Worm (Caenorhabditis elegans) whole organism, young adult: ENCODE measurements around the gene npr-17.
A peak's percentile ranks its signal among the peaks of the same experiment; 100 is the strongest.

Source experiments
- B0261.1 ChIP-seq: sonication (generic microtip); optimal IDR thresholded peaks from 2 replicates; lab custom pipeline; 2016; ENCODE audit warnings: mild to moderate bottlenecking, missing genetic modification characterization, moderate library complexity, missing compliant biosample characterization
- D2030.7 ChIP-seq: fragments of 200-800 bp; sonication (Bioruptor generic); IDR thresholded peaks from 2 replicates; pipeline ENCODE4 v1.3.6; 2022; ENCODE audit warnings: missing genetic modification reagents, missing genetic modification characterization, missing compliant biosample characterization
- F22D6.2 ChIP-seq: sonication (generic microtip); optimal IDR thresholded peaks from 2 replicates; lab custom pipeline; 2016; ENCODE audit warnings: mild to moderate bottlenecking, missing genetic modification characterization, missing compliant biosample characterization
- F33H1.4 ChIP-seq: fragments of 200-800 bp; sonication (Bioruptor generic); IDR thresholded peaks from 2 replicates; pipeline ENCODE4 v1.3.6; 2022; ENCODE audit warnings: missing genetic modification reagents, missing genetic modification characterization, missing compliant biosample characterization
- F52B5.7 ChIP-seq: sonication (generic microtip); optimal IDR thresholded peaks from 2 replicates; lab custom pipeline; 2016; ENCODE audit warnings: mild to moderate bottlenecking, missing genetic modification characterization, missing compliant biosample characterization
- K11D2.4 ChIP-seq: fragments of 200-800 bp; sonication (Bioruptor generic); IDR thresholded peaks from 2 replicates; pipeline ENCODE4 v1.3.6; 2022; ENCODE audit warnings: missing genetic modification reagents, missing genetic modification characterization, missing compliant biosample characterization
- Y53G8AR.9 ChIP-seq: fragments of 200-800 bp; sonication (Bioruptor generic); conservative IDR thresholded peaks from 2 replicates; pipeline ENCODE4 v1.3.6; 2022; ENCODE audit warnings: missing genetic modification reagents, missing genetic modification characterization, missing compliant biosample characterization
- Y95B8A.8 ChIP-seq: fragments of 200-800 bp; sonication (Bioruptor generic); IDR thresholded peaks from 2 replicates; pipeline ENCODE4 v1.3.6; 2022; ENCODE audit warnings: missing genetic modification reagents, missing genetic modification characterization, missing compliant biosample characterization
- ZK185.1 ChIP-seq: sonication (generic microtip); optimal IDR thresholded peaks from 2 replicates; lab custom pipeline; 2016; ENCODE audit warnings: mild to moderate bottlenecking, missing genetic modification characterization, missing compliant biosample characterization; ENCODE audit not compliant: poor library complexity, severe bottlenecking
- aptf-3 ChIP-seq: fragments of 200-800 bp; sonication (Bioruptor generic); IDR thresholded peaks from 2 replicates; pipeline ENCODE4 v1.3.6; 2022; ENCODE audit warnings: missing genetic modification characterization, missing compliant biosample characterization
- atf-7 ChIP-seq: sonication (generic microtip); optimal IDR thresholded peaks from 2 replicates; lab custom pipeline; 2017; ENCODE audit warnings: mild to moderate bottlenecking, missing genetic modification characterization, missing compliant biosample characterization
- cebp-1 ChIP-seq, 2 experiments: fragments of 200-800 bp in 1 of 2; sonication (Bioruptor generic) in 1 of 2; sonication (generic microtip) in 1 of 2; IDR thresholded peaks in 1 of 2; optimal IDR thresholded peaks in 1 of 2; 2 replicates each; pipeline versions ENCODE4 v1.3.6 to Lab custom; 2017 to 2022; ENCODE audit warnings: missing compliant biosample characterization in 2 of 2, missing genetic modification characterization in 2 of 2, mild to moderate bottlenecking in 1 of 2, missing genetic modification reagents in 1 of 2, moderate library complexity in 1 of 2
- cebp-2 ChIP-seq: fragments of 200-800 bp; sonication (Bioruptor generic); IDR thresholded peaks from 2 replicates; pipeline ENCODE4 v1.3.6; 2022; ENCODE audit warnings: missing genetic modification characterization, missing compliant biosample characterization
- ceh-40 ChIP-seq: fragments of 200-800 bp; sonication (Bioruptor generic); IDR thresholded peaks from 2 replicates; pipeline ENCODE4 v1.3.6; 2022; ENCODE audit warnings: missing genetic modification characterization, missing compliant biosample characterization
- ceh-79 ChIP-seq: sonication (generic microtip); optimal IDR thresholded peaks from 2 replicates; lab custom pipeline; 2017; ENCODE audit warnings: mild to moderate bottlenecking, missing genetic modification characterization, missing compliant biosample characterization
- die-1 ChIP-seq: sonication (generic microtip); optimal IDR thresholded peaks from 2 replicates; lab custom pipeline; 2016; ENCODE audit warnings: missing genotype, mild to moderate bottlenecking, missing genetic modification characterization, missing compliant biosample characterization
- dpff-1 ChIP-seq: sonication (generic microtip); optimal IDR thresholded peaks from 2 replicates; lab custom pipeline; 2017; ENCODE audit warnings: mild to moderate bottlenecking, missing genetic modification characterization, missing compliant biosample characterization
- dpl-1 ChIP-seq: fragments of 150-350 bp; optimal IDR thresholded peaks from 2 replicates; lab custom pipeline; 2014; ENCODE audit warnings: missing biosample characterization, missing genetic modification reagents, missing genetic modification characterization
- ekl-4 ChIP-seq: fragments of 200-800 bp; sonication (Bioruptor generic); IDR thresholded peaks from 2 replicates; pipeline ENCODE4 v1.3.6; 2022; ENCODE audit warnings: missing genetic modification reagents, missing genetic modification characterization, missing compliant biosample characterization
- fkh-3 ChIP-seq: sonication (generic microtip); optimal IDR thresholded peaks from 2 replicates; lab custom pipeline; 2016; ENCODE audit warnings: mild to moderate bottlenecking, missing genetic modification characterization, missing compliant biosample characterization
- gei-17 ChIP-seq: fragments of 200-800 bp; sonication (Bioruptor generic); optimal IDR thresholded peaks from 2 replicates; lab custom pipeline; 2018; ENCODE audit warnings: mild to moderate bottlenecking, missing genetic modification characterization, missing compliant biosample characterization
- lag-1 ChIP-seq: fragments of 200-800 bp; sonication (Bioruptor generic); IDR thresholded peaks from 2 replicates; pipeline ENCODE4 v1.3.6; 2022; ENCODE audit warnings: missing genetic modification reagents, missing genetic modification characterization, missing compliant biosample characterization
- lin-26 ChIP-seq: fragments of 200-800 bp; sonication (Bioruptor generic); IDR thresholded peaks from 2 replicates; pipeline ENCODE4 v1.3.6; 2022; ENCODE audit warnings: missing genetic modification reagents, missing genetic modification characterization, missing compliant biosample characterization
- lin-35 ChIP-seq, 3 experiments: fragments of 150-350 bp in 2 of 3; sonication (generic microtip) in 1 of 3; optimal IDR thresholded peaks; 2 replicates each; lab custom pipeline; 2014 to 2018; ENCODE audit warnings: missing biosample characterization in 3 of 3, missing genetic modification characterization in 3 of 3, missing genetic modification reagents in 3 of 3
- lin-40 ChIP-seq: sonication (generic microtip); optimal IDR thresholded peaks from 2 replicates; lab custom pipeline; 2016; ENCODE audit warnings: missing genetic modification characterization, mild to moderate bottlenecking, missing compliant biosample characterization, missing genotype, missing genetic modification reagents
- lin-54 ChIP-seq: fragments of 200-800 bp; sonication (Bioruptor generic); optimal IDR thresholded peaks from 2 replicates; lab custom pipeline; 2018; ENCODE audit warnings: mild to moderate bottlenecking, missing genetic modification characterization, missing compliant biosample characterization
- lsl-1 ChIP-seq: fragments of 200-800 bp; sonication (Bioruptor generic); optimal IDR thresholded peaks from 2 replicates; lab custom pipeline; 2018; ENCODE audit warnings: mild to moderate bottlenecking, missing genetic modification characterization, moderate library complexity, missing compliant biosample characterization
- madf-10 ChIP-seq: sonication (generic microtip); optimal IDR thresholded peaks from 2 replicates; lab custom pipeline; 2016; ENCODE audit warnings: mild to moderate bottlenecking, missing genetic modification characterization, missing compliant biosample characterization
- madf-6 ChIP-seq: fragments of 200-800 bp; sonication (Bioruptor generic); IDR thresholded peaks from 2 replicates; pipeline ENCODE4 v1.3.6; 2022; ENCODE audit warnings: missing genetic modification reagents, missing genetic modification characterization, missing compliant biosample characterization
- madf-8 ChIP-seq: fragments of 200-800 bp; sonication (Bioruptor generic); conservative IDR thresholded peaks from 2 replicates; pipeline ENCODE4 v1.3.6; 2022; ENCODE audit warnings: missing genetic modification reagents, missing genetic modification characterization, missing compliant biosample characterization
- nhr-120 ChIP-seq: fragments of 200-800 bp; sonication (Bioruptor generic); IDR thresholded peaks from 2 replicates; pipeline ENCODE4 v1.3.6; 2022; ENCODE audit warnings: missing genetic modification characterization, missing compliant biosample characterization
- nhr-80 ChIP-seq: sonication (generic microtip); optimal IDR thresholded peaks from 2 replicates; lab custom pipeline; 2016; ENCODE audit warnings: missing genetic modification characterization, missing compliant biosample characterization
- nhr-90 ChIP-seq: sonication (generic microtip); optimal IDR thresholded peaks from 2 replicates; lab custom pipeline; 2016; ENCODE audit warnings: missing genotype, mild to moderate bottlenecking, missing genetic modification characterization, missing compliant biosample characterization
- pbrm-1 ChIP-seq: fragments of 200-800 bp; sonication (Bioruptor generic); IDR thresholded peaks from 2 replicates; pipeline ENCODE4 v1.3.6; 2022; ENCODE audit warnings: missing genetic modification reagents, missing genetic modification characterization, missing compliant biosample characterization
- rcor-1 ChIP-seq: fragments of 200-800 bp; sonication (Bioruptor generic); IDR thresholded peaks from 2 replicates; pipeline ENCODE4 v1.3.6; 2022; ENCODE audit warnings: missing genetic modification reagents, missing genetic modification characterization, missing compliant biosample characterization
- repo-1 ChIP-seq: sonication (generic microtip); optimal IDR thresholded peaks from 2 replicates; lab custom pipeline; 2017; ENCODE audit warnings: mild to moderate bottlenecking, missing genetic modification characterization, missing compliant biosample characterization
- rpc-1 ChIP-seq, 2 experiments: fragments of 150-350 bp in 1 of 2; sonication (generic microtip) in 1 of 2; optimal IDR thresholded peaks; 2 replicates each; lab custom pipeline; 2014 to 2018; ENCODE audit warnings: missing biosample characterization in 1 of 2, missing genetic modification characterization in 1 of 2, missing genetic modification reagents in 1 of 2, missing genotype in 1 of 2
- snpc-4 ChIP-seq, 5 experiments: fragments of 150-350 bp in 1 of 5; sonication (generic microtip) in 4 of 5; optimal IDR thresholded peaks; 2 replicates each; lab custom pipeline; 2014 to 2018; ENCODE audit warnings: missing genetic modification characterization in 5 of 5, missing biosample characterization in 3 of 5, antibody characterized with exemption in 2 of 5, mild to moderate bottlenecking in 2 of 5, missing compliant biosample characterization in 2 of 5, missing genotype in 2 of 5, moderate library complexity in 2 of 5, missing genetic modification reagents in 1 of 5
- tbp1 ChIP-seq: fragments of 200-800 bp; sonication (Bioruptor generic); optimal IDR thresholded peaks from 2 replicates; lab custom pipeline; 2018; ENCODE audit warnings: mild to moderate bottlenecking, missing genetic modification characterization, missing compliant biosample characterization
- xnd-1 ChIP-seq: sonication (generic microtip); optimal IDR thresholded peaks from 2 replicates; lab custom pipeline; 2016; ENCODE audit warnings: missing genotype, missing genetic modification reagents, missing genetic modification characterization, missing compliant biosample characterization
- ztf-18 ChIP-seq: sonication (generic microtip); optimal IDR thresholded peaks from 2 replicates; lab custom pipeline; 2016; ENCODE audit warnings: missing genotype, mild to moderate bottlenecking, missing genetic modification characterization, missing compliant biosample characterization
- ztf-22 ChIP-seq: fragments of 200-800 bp; sonication (Bioruptor generic); optimal IDR thresholded peaks from 2 replicates; lab custom pipeline; 2018; ENCODE audit warnings: mild to moderate bottlenecking, missing genetic modification characterization, moderate library complexity, missing compliant biosample characterization
- ztf-26 ChIP-seq: sonication (generic microtip); optimal IDR thresholded peaks from 2 replicates; lab custom pipeline; 2017; ENCODE audit warnings: missing genetic modification characterization, missing compliant biosample characterization
- ztf-3 ChIP-seq: fragments of 200-800 bp; sonication (Bioruptor generic); optimal IDR thresholded peaks from 2 replicates; lab custom pipeline; 2018; ENCODE audit warnings: mild to moderate bottlenecking, missing genetic modification characterization, missing compliant biosample characterization

Gene npr-17

DNA sequence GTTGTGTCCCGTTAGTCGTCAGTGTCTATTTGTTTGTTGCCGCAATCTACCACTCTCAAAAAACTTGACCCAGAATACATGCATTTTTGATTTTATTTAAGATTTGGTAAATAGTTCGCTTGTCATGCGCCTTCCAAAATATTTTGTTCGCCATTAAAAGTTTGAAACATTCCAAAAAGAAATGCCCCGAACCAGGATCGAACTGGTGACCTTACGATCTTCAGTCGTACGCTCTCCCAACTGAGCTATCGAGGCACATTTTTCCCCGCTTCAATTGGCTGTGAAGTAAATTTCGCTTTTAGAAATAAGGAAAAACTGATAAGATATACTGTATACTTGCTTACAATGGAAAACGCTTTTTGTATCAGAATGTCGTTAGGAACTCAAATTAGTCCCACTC lies 18.0 kb downstream of the npr-17 start:
- peak; percentile 61; the same call in 1 of the 2 replicates for TF ChIP-seq madf-6 (GFP tag; lab: Robert Waterston, UW)
- no peak for TF ChIP-seq nhr-90
- peak; percentile 17 for TF ChIP-seq die-1
- TF ChIP-seq rpc-1 (optimal IDR thresholded peaks at IDR 0.05; lab: Kevin White, UChicago) = peak; percentile 60
- peak; percentile 68 for TF ChIP-seq rpc-1 (tag; optimal IDR thresholded peaks at IDR 0.05; lab: Kevin White, UChicago)
- TF ChIP-seq D2030.7 = peak; percentile 17; the same call in 1 of the 2 replicates
- TF ChIP-seq ztf-26 (tag; lab: Kevin White, UChicago) = peak; percentile 13
- peak; percentile 47; the same call in 1 of the 2 replicates for TF ChIP-seq ekl-4 (GFP tag; lab: Robert Waterston, UW)
- 0 out of 2 replicates have a peak, but pooled peaks have one; percentile 20 for TF ChIP-seq rcor-1 (GFP tag; lab: Robert Waterston, UW)
- TF ChIP-seq repo-1 (tag; lab: Kevin White, UChicago) = no peak
- peak; percentile 35 for TF ChIP-seq ztf-18
- peak; percentile 64 for TF ChIP-seq B0261.1 (tag; lab: Kevin White, UChicago)
- peak; percentile 26 for TF ChIP-seq lin-54 (GFP tag; lab: Kevin White, UChicago)
- 0 out of 2 replicates have a peak, but pooled peaks have one; percentile 13 for TF ChIP-seq aptf-3
- TF ChIP-seq nhr-80 = peak; percentile 10
- peak; percentile 66 for TF ChIP-seq lin-26
- TF ChIP-seq dpl-1 (GFP tag; lab: Kevin White, UChicago) = no peak
- TF ChIP-seq fkh-3 (tag; lab: Kevin White, UChicago) = no peak
- peak; percentile 7 for TF ChIP-seq lsl-1
- peak; percentile 86 for TF ChIP-seq tbp1
- TF ChIP-seq atf-7 (tag; lab: Kevin White, UChicago) = no peak
- TF ChIP-seq cebp-1 (GFP tag; IDR thresholded peaks at IDR 0.05; lab: Robert Waterston, UW) = no peak
- peak; percentile 9 for TF ChIP-seq cebp-1 (tag; optimal IDR thresholded peaks at IDR 0.05; lab: Kevin White, UChicago)

- TF ChIP-seq lin-40 (tag; lab: Kevin White, UChicago) (no peak), Y53G8AR.9 (GFP tag; lab: Robert Waterston, UW) (no peak), madf-6 (GFP tag; lab: Robert Waterston, UW) (peak; percentile 81), xnd-1 (tag; lab: Kevin White, UChicago) (peak; percentile 29), ztf-22 (GFP tag; lab: Kevin White, UChicago) (no peak), lsl-1 (peak; percentile 70), lag-1 (GFP tag; lab: Robert Waterston, UW) (no peak), ztf-18 (no peak), madf-8 (peak; percentile 77), F33H1.4 (GFP tag; lab: Robert Waterston, UW) (peak; percentile 45; the same call in 1 of the 2 replicates), gei-17 (GFP tag; lab: Kevin White, UChicago) (no peak), lin-35 (GFP tag; optimal IDR thresholded peaks at IDR 0.05; lab: Kevin White, UChicago) (peak in 1 of 3 experiments; percentile 10), ceh-40 (GFP tag; lab: Robert Waterston, UW) (no peak), dpl-1 (GFP tag; lab: Kevin White, UChicago) (peak; percentile 2), pbrm-1 (GFP tag; lab: Robert Waterston, UW) (no peak)
These were observed 18.5 kb downstream of the npr-17 start, which contains the start of gene C06G4.4 for ce11 chrIII:7977777-7978176. C06G4.4 (minus strand) TSS chrIII:7977812.

DNA sequence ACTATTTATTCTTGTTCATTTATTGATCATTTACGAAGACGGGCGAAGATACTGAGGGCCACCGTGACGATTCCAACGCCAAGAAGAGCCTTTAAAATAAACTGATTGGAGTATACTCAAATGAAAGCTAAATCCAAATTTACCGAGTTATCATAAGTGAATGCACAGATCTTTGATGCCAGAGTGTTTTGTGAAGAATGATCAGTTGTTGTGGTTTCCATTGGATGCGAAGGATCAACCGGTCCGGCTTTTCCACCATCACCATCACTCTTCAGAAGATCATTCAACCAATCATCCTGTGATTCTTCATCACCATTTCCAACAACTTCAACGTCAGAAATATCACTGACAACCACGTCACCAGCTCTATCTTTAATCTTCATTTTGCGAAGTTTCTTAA lies 19.0 kb downstream of the npr-17 start:
- TF ChIP-seq dpff-1 (tag; lab: Kevin White, UChicago) (no peak), nhr-120 (GFP tag; lab: Robert Waterston, UW) (0 out of 2 replicates have a peak, but pooled peaks have one; percentile 44), F52B5.7 (peak; percentile 79), Y95B8A.8 (peak; percentile 63; the same call in 1 of the 2 replicates), snpc-4 (GFP tag; optimal IDR thresholded peaks at IDR 0.05; lab: Kevin White, UChicago) (no peak), snpc-4 (tag; optimal IDR thresholded peaks at IDR 0.05; lab: Kevin White, UChicago) (peak in 1 of 4 experiments; percentile 22), ZK185.1 (peak; percentile 14), die-1 (peak; percentile 6), cebp-2 (GFP tag; lab: Robert Waterston, UW) (no peak), cebp-1 (GFP tag; IDR thresholded peaks at IDR 0.05; lab: Robert Waterston, UW) (0 out of 2 replicates have a peak, but pooled peaks have one; percentile 43), cebp-1 (tag; optimal IDR thresholded peaks at IDR 0.05; lab: Kevin White, UChicago) (peak; percentile 49), ztf-3 (GFP tag; lab: Kevin White, UChicago) (peak; percentile 2), K11D2.4 (GFP tag; lab: Robert Waterston, UW) (0 out of 2 replicates have a peak, but pooled peaks have one; percentile 52), ekl-4 (GFP tag; lab: Robert Waterston, UW) (peak; percentile 36; the same call in 1 of the 2 replicates), F22D6.2 (no peak), lin-54 (GFP tag; lab: Kevin White, UChicago) (peak; percentile 15), madf-10 (tag; lab: Kevin White, UChicago) (peak; percentile 7), ceh-79 (tag; lab: Kevin White, UChicago) (peak; percentile 18)
